Worm (Caenorhabditis elegans): ENCODE results near the gene C33C12.1.

C33C12.1 gene

ce11 chrII:2233240-2233639 lies 35.2 kb downstream of the C33C12.1 start, which contains the start of gene cct-3:
cct-3 (plus strand) TSS chrII:2233540.
- TF ChIP-seq nhr-237 (tag; optimal IDR thresholded peaks at IDR 0.05), result no peak
- TF ChIP-seq ceh-83 (GFP tag; optimal IDR thresholded peaks at IDR 0.05), result no peak
- no peak for TF ChIP-seq unc-62 (GFP tag; optimal IDR thresholded peaks at IDR 0.05)
- TF ChIP-seq drap-1 (GFP tag; optimal IDR thresholded peaks at IDR 0.05), result no peak
- no peak for TF ChIP-seq elt-3 (tag; optimal IDR thresholded peaks at IDR 0.05)
- TF ChIP-seq hlh-1 (tag; optimal IDR thresholded peaks at IDR 0.05), result no peak

ce11 chrII:2236352-2236751 lies 38.3 kb downstream of the C33C12.1 start:
- TF ChIP-seq hlh-1 (tag; optimal IDR thresholded peaks at IDR 0.05) (no peak), blmp-1 (tag; optimal IDR thresholded peaks at IDR 0.05) (no peak), mep-1 (tag; optimal IDR thresholded peaks at IDR 0.05) (no peak), pha-4 (tag; optimal IDR thresholded peaks at IDR 0.05) (no peak), nhr-237 (tag; optimal IDR thresholded peaks at IDR 0.05) (no peak), snpc-4 (tag; optimal IDR thresholded peaks at IDR 0.05) (no peak), nhr-28 (tag; optimal IDR thresholded peaks at IDR 0.05) (no peak)

- TF ChIP-seq blmp-1 (tag; optimal IDR thresholded peaks at IDR 0.05) (no peak), lin-32 (GFP tag; optimal IDR thresholded peaks at IDR 0.05) (no peak)
Measured at ce11 chrII:2243342-2243741, 45.3 kb downstream of the C33C12.1 start, which contains the start of gene F54A3.2. F54A3.2 (plus strand) TSS chrII:2243642.

Measured in whole organism, mixed stage, embryonic.